Worm (Caenorhabditis elegans): Measurements from ENCODE around the gene T02C12.5.
A peak's percentile ranks its signal among the peaks of the same experiment; 100 is the strongest.

The T02C12.5 gene

ce11 chrIII:4012036-4012435, 15.9 kb downstream of the T02C12.5 start, which contains the start of gene C36E8.4:
C36E8.4 (plus strand) TSS chrIII:4012336.
- no peak for TF ChIP-seq cnd-1 (tag; optimal IDR thresholded peaks at IDR 0.05)
- TF ChIP-seq nhr-2 (tag; optimal IDR thresholded peaks at IDR 0.05) = no peak
- no peak for TF ChIP-seq pha-4 (tag; optimal IDR thresholded peaks at IDR 0.05)
- no peak for TF ChIP-seq hlh-1 (tag; optimal IDR thresholded peaks at IDR 0.05)
- TF ChIP-seq lsy-2 (tag; optimal IDR thresholded peaks at IDR 0.05) = no peak
- TF ChIP-seq ztf-11 (tag; optimal IDR thresholded peaks at IDR 0.05) = no peak
- no peak for TF ChIP-seq M03D4.4 (tag; optimal IDR thresholded peaks at IDR 0.05)
- TF ChIP-seq flh-1 (GFP tag; optimal IDR thresholded peaks at IDR 0.05) = no peak
- no peak for TF ChIP-seq elt-3 (tag; optimal IDR thresholded peaks at IDR 0.05)
- TF ChIP-seq snpc-4 (tag; optimal IDR thresholded peaks at IDR 0.05) = no peak
- TF ChIP-seq ceh-39 (tag; optimal IDR thresholded peaks at IDR 0.05) = no peak
- TF ChIP-seq elt-1 (tag; optimal IDR thresholded peaks at IDR 0.05; ENCODE audit: borderline replicate concordance, insufficient read depth) = no peak

ce11 chrIII:4010987-4011386, 17.0 kb downstream of the T02C12.5 start:
- TF ChIP-seq flh-1 (GFP tag; optimal IDR thresholded peaks at IDR 0.05) = no peak
- TF ChIP-seq sptf-1 (tag; optimal IDR thresholded peaks at IDR 0.05) = no peak

- TF ChIP-seq ces-1 (GFP tag; optimal IDR thresholded peaks at IDR 0.05) = peak; percentile 35
- TF ChIP-seq lin-32 (GFP tag; optimal IDR thresholded peaks at IDR 0.05) = no peak
- TF ChIP-seq sptf-1 (tag; optimal IDR thresholded peaks at IDR 0.05) = peak; percentile 25
- TF ChIP-seq ham-2 (GFP tag; optimal IDR thresholded peaks at IDR 0.05) = peak; percentile 99
- TF ChIP-seq ceh-83 (GFP tag; optimal IDR thresholded peaks at IDR 0.05) = no peak
- no peak for TF ChIP-seq unc-39 (tag; optimal IDR thresholded peaks at IDR 0.05)
- no peak for TF ChIP-seq drap-1 (GFP tag; optimal IDR thresholded peaks at IDR 0.05)
- TF ChIP-seq nhr-2 (tag; optimal IDR thresholded peaks at IDR 0.05) = no peak
- TF ChIP-seq mls-2 (tag; optimal IDR thresholded peaks at IDR 0.05) = peak; percentile 38
- TF ChIP-seq cnd-1 (tag; optimal IDR thresholded peaks at IDR 0.05) = peak; percentile 43
- peak; percentile 50 for TF ChIP-seq unc-62 (GFP tag; optimal IDR thresholded peaks at IDR 0.05)
- TF ChIP-seq unc-120 (tag; optimal IDR thresholded peaks at IDR 0.05; ENCODE audit: poor library complexity, severe bottlenecking) = peak; percentile 39
- no peak for TF ChIP-seq elt-1 (tag; optimal IDR thresholded peaks at IDR 0.05; ENCODE audit: borderline replicate concordance, insufficient read depth)
- TF ChIP-seq tbx-8 (GFP tag; optimal IDR thresholded peaks at IDR 0.05) = no peak
- no peak for TF ChIP-seq nhr-28 (tag; optimal IDR thresholded peaks at IDR 0.05)
- TF ChIP-seq nhr-12 (tag; optimal IDR thresholded peaks at IDR 0.05) = no peak
- TF ChIP-seq snpc-4 (tag; optimal IDR thresholded peaks at IDR 0.05) = no peak
- TF ChIP-seq ceh-43 (GFP tag; optimal IDR thresholded peaks at IDR 0.05) = no peak
- no peak for TF ChIP-seq elt-3 (tag; optimal IDR thresholded peaks at IDR 0.05)
Observed at ce11 chrIII:4010168-4010567, 17.8 kb downstream of the T02C12.5 start.

- TF ChIP-seq flh-1 (GFP tag; optimal IDR thresholded peaks at IDR 0.05) = no peak
- no peak for TF ChIP-seq nhr-2 (tag; optimal IDR thresholded peaks at IDR 0.05)
- no peak for TF ChIP-seq ces-1 (GFP tag; optimal IDR thresholded peaks at IDR 0.05)
- no peak for TF ChIP-seq M03D4.4 (tag; optimal IDR thresholded peaks at IDR 0.05)
- TF ChIP-seq cnd-1 (tag; optimal IDR thresholded peaks at IDR 0.05) = no peak
- TF ChIP-seq ztf-11 (tag; optimal IDR thresholded peaks at IDR 0.05) = no peak
- TF ChIP-seq lsy-2 (tag; optimal IDR thresholded peaks at IDR 0.05) = no peak
- TF ChIP-seq ceh-43 (GFP tag; optimal IDR thresholded peaks at IDR 0.05) = no peak
- TF ChIP-seq elt-3 (tag; optimal IDR thresholded peaks at IDR 0.05) = no peak
- no peak for TF ChIP-seq lin-13 (tag; optimal IDR thresholded peaks at IDR 0.05)
- TF ChIP-seq lin-32 (GFP tag; optimal IDR thresholded peaks at IDR 0.05) = no peak
- no peak for TF ChIP-seq nhr-12 (tag; optimal IDR thresholded peaks at IDR 0.05)
Observed at ce11 chrIII:4009181-4009580, 18.8 kb downstream of the T02C12.5 start.

- TF ChIP-seq nhr-237 (tag; optimal IDR thresholded peaks at IDR 0.05) (no peak), hlh-1 (tag; optimal IDR thresholded peaks at IDR 0.05) (no peak), ceh-83 (GFP tag; optimal IDR thresholded peaks at IDR 0.05) (no peak), M03D4.4 (tag; optimal IDR thresholded peaks at IDR 0.05) (no peak), bed-3 (GFP tag; optimal IDR thresholded peaks at IDR 0.05) (no peak), sptf-1 (tag; optimal IDR thresholded peaks at IDR 0.05) (no peak), cnd-1 (tag; optimal IDR thresholded peaks at IDR 0.05) (no peak), flh-1 (GFP tag; optimal IDR thresholded peaks at IDR 0.05) (no peak), elt-3 (tag; optimal IDR thresholded peaks at IDR 0.05) (no peak), nhr-76 (tag; optimal IDR thresholded peaks at IDR 0.05) (no peak), drap-1 (GFP tag; optimal IDR thresholded peaks at IDR 0.05) (no peak), pha-4 (tag; optimal IDR thresholded peaks at IDR 0.05) (no peak), zip-8 (tag; optimal IDR thresholded peaks at IDR 0.05) (no peak), unc-62 (GFP tag; optimal IDR thresholded peaks at IDR 0.05) (no peak), mab-5 (tag; optimal IDR thresholded peaks at IDR 0.05) (no peak), ham-2 (GFP tag; optimal IDR thresholded peaks at IDR 0.05) (no peak), lsy-2 (tag; optimal IDR thresholded peaks at IDR 0.05) (no peak), lin-32 (GFP tag; optimal IDR thresholded peaks at IDR 0.05) (no peak), nhr-28 (tag; optimal IDR thresholded peaks at IDR 0.05) (no peak), unc-120 (tag; optimal IDR thresholded peaks at IDR 0.05; ENCODE audit: poor library complexity, severe bottlenecking) (no peak)
Observed at ce11 chrIII:4007017-4007416, 20.9 kb downstream of the T02C12.5 start.
